Fruit fly (Drosophila melanogaster): ENCODE measurements around the gene CG33252.

CG33252 gene

dm6 chrX:16867622-16868021, 29.4 kb downstream of the CG33252 start (continued):
- TF ChIP-seq wor (GFP tag; IDR thresholded peaks at IDR 0.05) (no peak), CG30403 (GFP tag; optimal IDR thresholded peaks at IDR 0.05) (no peak), E2f2 (GFP tag; IDR thresholded peaks at IDR 0.05) (peak; percentile 14; the same call in 1 of the 2 replicates), sqz (GFP tag; optimal IDR thresholded peaks at IDR 0.05) (no peak), CG10366 (GFP tag; IDR thresholded peaks at IDR 0.05) (peak; percentile 62), CG8281 (tag; optimal IDR thresholded peaks at IDR 0.05) (no peak), CG1024 (GFP tag; IDR thresholded peaks at IDR 0.05) (no peak), CG14441 (GFP tag; IDR thresholded peaks at IDR 0.05) (peak; percentile 53), HmgZ (tag; optimal IDR thresholded peaks at IDR 0.05) (no peak), sc (optimal IDR thresholded peaks at IDR 0.05) (no peak), sc (GFP tag; optimal IDR thresholded peaks at IDR 0.05) (no peak), slou (GFP tag; optimal IDR thresholded peaks at IDR 0.05) (no peak), dmrt99B (tag; optimal IDR thresholded peaks at IDR 0.05) (peak; percentile 66), CG30431 (GFP tag; optimal IDR thresholded peaks at IDR 0.05) (no peak), CG17802 (tag; optimal IDR thresholded peaks at IDR 0.05) (no peak), Tbp (GFP tag; optimal IDR thresholded peaks at IDR 0.05) (no peak), Fer2 (tag; optimal IDR thresholded peaks at IDR 0.05) (no peak), Gsc (GFP tag; IDR thresholded peaks at IDR 0.05) (no peak), Antp (GFP tag; optimal IDR thresholded peaks at IDR 0.05) (peak; percentile 5), inv (GFP tag; IDR thresholded peaks at IDR 0.05; ENCODE audit: partially characterized antibody) (no peak), CG9215 (GFP tag; IDR thresholded peaks at IDR 0.05) (no peak), Ptx1 (GFP tag; IDR thresholded peaks at IDR 0.05) (peak; percentile 59), da (GFP tag; optimal IDR thresholded peaks at IDR 0.05) (no peak), Six4 (GFP tag; optimal IDR thresholded peaks at IDR 0.05) (no peak), CG1233 (GFP tag; optimal IDR thresholded peaks at IDR 0.05) (no peak), CG4730 (GFP tag; IDR thresholded peaks at IDR 0.05) (no peak), lilli (GFP tag; optimal IDR thresholded peaks at IDR 0.05) (no peak), CG32767 (GFP tag; IDR thresholded peaks at IDR 0.05) (no peak), CG15269 (tag; optimal IDR thresholded peaks at IDR 0.05) (peak; percentile 51), CG33213 (GFP tag; optimal IDR thresholded peaks at IDR 0.05) (no peak), lov (optimal IDR thresholded peaks at IDR 0.05) (no peak), lov (GFP tag; IDR thresholded peaks at IDR 0.05) (no peak), CG17328 (GFP tag; IDR thresholded peaks at IDR 0.05) (0 out of 2 replicates have a peak, but pooled peaks have one; percentile 17), salm (tag; optimal IDR thresholded peaks at IDR 0.05) (peak; percentile 5), Dp (GFP tag; optimal IDR thresholded peaks at IDR 0.05) (no peak), CG14667 (GFP tag; IDR thresholded peaks at IDR 0.05) (no peak), tap (tag; optimal IDR thresholded peaks at IDR 0.05) (peak; percentile 4), Sox100B (GFP tag; optimal IDR thresholded peaks at IDR 0.05) (peak; percentile 17), pan (optimal IDR thresholded peaks at IDR 0.05) (no peak), pan (GFP tag; optimal IDR thresholded peaks at IDR 0.05 in 1 of 2, IDR thresholded peaks at IDR 0.05 in 1 of 2) (peak in 1 of 2 experiments; percentile 26), nau (GFP tag; optimal IDR thresholded peaks at IDR 0.05) (no peak), D19A (tag; optimal IDR thresholded peaks at IDR 0.05) (peak; percentile 61), CG9727 (GFP tag; optimal IDR thresholded peaks at IDR 0.05) (no peak), Lhr (GFP tag; optimal IDR thresholded peaks at IDR 0.05) (no peak), CG11247 (GFP tag; IDR thresholded peaks at IDR 0.05) (no peak), Bdp1 (GFP tag; optimal IDR thresholded peaks at IDR 0.05) (no peak), Gug (GFP tag; IDR thresholded peaks at IDR 0.05) (no peak), al (GFP tag; IDR thresholded peaks at IDR 0.05) (no peak), esg (GFP tag; conservative IDR thresholded peaks at IDR 0.05) (0 out of 2 replicates have a peak, but pooled peaks have one; percentile 6), Trl (optimal IDR thresholded peaks at IDR 0.05) (no peak), Trl (GFP tag; optimal IDR thresholded peaks at IDR 0.05) (no peak), CG10462 (GFP tag; optimal IDR thresholded peaks at IDR 0.05) (no peak), Awh (GFP tag; IDR thresholded peaks at IDR 0.05) (no peak), yki (optimal IDR thresholded peaks at IDR 0.05) (no peak)

Measured in whole organism, embryonic.